Fruit fly (Drosophila melanogaster) whole organism, embryonic: ENCODE data around the gene Gdh.

Experiments used
- Awh ChIP-seq: fragments of 200-800 bp; sonication (Bioruptor generic); IDR thresholded peaks from 2 replicates; pipeline ENCODE4, ENCODE4 v1.3.6; 2022; ENCODE audit warnings: missing biosample characterization, missing genetic modification characterization
- C15 ChIP-seq: fragments of 200-800 bp; sonication (Bioruptor generic); IDR thresholded peaks from 3 replicates; pipeline ENCODE4 v1.3.6; 2022; ENCODE audit warnings: missing biosample characterization, missing genetic modification characterization
- CG10321 ChIP-seq: fragments of 200-800 bp; sonication (Bioruptor generic); IDR thresholded peaks from 2 replicates; pipeline ENCODE4 v1.3.6; 2022; ENCODE audit warnings: missing biosample characterization, missing genetic modification characterization
- CG10366 ChIP-seq: fragments of 200-800 bp; sonication (Bioruptor generic); IDR thresholded peaks from 2 replicates; pipeline ENCODE4 v1.3.6; 2022; ENCODE audit warnings: missing biosample characterization, missing genetic modification characterization
- CG11247 ChIP-seq: fragments of 200-800 bp; sonication (Bioruptor generic); IDR thresholded peaks from 2 replicates; pipeline ENCODE4 v1.3.6; 2022; ENCODE audit warnings: missing biosample characterization, missing genetic modification characterization
- CG11398 ChIP-seq: fragments of 200-800 bp; sonication (Bioruptor generic); optimal IDR thresholded peaks from 2 replicates; lab custom pipeline; 2016; ENCODE audit warnings: missing biosample characterization, missing genetic modification characterization
- CG11723 ChIP-seq: fragments of 200-800 bp; sonication (Bioruptor generic); optimal IDR thresholded peaks from 2 replicates; lab custom pipeline; 2017; ENCODE audit warnings: missing biosample characterization, mild to moderate bottlenecking, missing genetic modification characterization
- CG12391 ChIP-seq: fragments of 200-800 bp; sonication (Bioruptor generic); optimal IDR thresholded peaks from 3 replicates; lab custom pipeline; 2018; ENCODE audit warnings: missing biosample characterization, mild to moderate bottlenecking, missing genetic modification characterization, moderate library complexity
- CG13287 ChIP-seq: fragments of 200-800 bp; sonication (Bioruptor generic); IDR thresholded peaks from 2 replicates; pipeline ENCODE4 v1.3.6; 2022; ENCODE audit warnings: missing biosample characterization, missing genetic modification characterization; ENCODE audit not compliant: partially characterized antibody
- CG1529 ChIP-seq: fragments of 200-800 bp; sonication (Bioruptor generic); optimal IDR thresholded peaks from 3 replicates; lab custom pipeline; 2018; ENCODE audit warnings: missing biosample characterization, missing genetic modification characterization
- CG1603 ChIP-seq: fragments of 200-800 bp; sonication (Bioruptor generic); optimal IDR thresholded peaks from 2 replicates; lab custom pipeline; 2019; ENCODE audit warnings: missing biosample characterization, mild to moderate bottlenecking, missing genetic modification characterization, moderate library complexity
- CG17829 ChIP-seq: fragments of 200-800 bp; optimal IDR thresholded peaks from 2 replicates; lab custom pipeline; 2019; ENCODE audit warnings: missing biosample characterization, mild to moderate bottlenecking, missing genetic modification characterization, moderate library complexity
- CG18599 ChIP-seq: fragments of 200-800 bp; sonication (Bioruptor generic); optimal IDR thresholded peaks from 3 replicates; lab custom pipeline; 2017; ENCODE audit warnings: missing biosample characterization, missing genetic modification characterization, mild to moderate bottlenecking, moderate library complexity, missing genetic modification reagents
- CG31365 ChIP-seq: fragments of 200-800 bp; sonication (Bioruptor generic); optimal IDR thresholded peaks from 2 replicates; lab custom pipeline; 2018; ENCODE audit warnings: missing biosample characterization, mild to moderate bottlenecking, missing genetic modification characterization
- CG34376 ChIP-seq: fragments of 200-800 bp; sonication (Bioruptor generic); optimal IDR thresholded peaks from 2 replicates; lab custom pipeline; 2018; ENCODE audit warnings: missing biosample characterization, mild to moderate bottlenecking, missing genetic modification characterization
- CG4707 ChIP-seq: fragments of 200-800 bp; sonication (Bioruptor generic); optimal IDR thresholded peaks from 2 replicates; lab custom pipeline; 2018; ENCODE audit warnings: missing biosample characterization, mild to moderate bottlenecking, missing genetic modification characterization, moderate library complexity
- CG9876 ChIP-seq: fragments of 200-800 bp; sonication (Bioruptor generic); optimal IDR thresholded peaks from 2 replicates; lab custom pipeline; 2016; ENCODE audit warnings: missing biosample characterization, missing genetic modification characterization
- CHES-1-like ChIP-seq: fragments of 200-800 bp; sonication (Bioruptor generic); optimal IDR thresholded peaks from 2 replicates; lab custom pipeline; 2016; ENCODE audit warnings: missing biosample characterization, missing genetic modification characterization
- CkIIα-i1 ChIP-seq: fragments of 200-800 bp; sonication (Bioruptor generic); IDR thresholded peaks from 2 replicates; pipeline ENCODE4 v1.3.6; 2022; ENCODE audit warnings: missing biosample characterization, missing genetic modification characterization
- Dbx ChIP-seq: fragments of 200-800 bp; sonication (Bioruptor generic); IDR thresholded peaks from 3 replicates; pipeline ENCODE4 v1.3.6; 2022; ENCODE audit warnings: missing biosample characterization, missing genetic modification characterization
- Dref ChIP-seq: fragments of 200-800 bp; sonication (Bioruptor generic); IDR thresholded peaks from 2 replicates; pipeline ENCODE4 v1.3.6; 2022; ENCODE audit warnings: missing biosample characterization, missing genetic modification characterization
- HLH4C ChIP-seq: fragments of 200-800 bp; sonication (Bioruptor generic); IDR thresholded peaks from 3 replicates; pipeline ENCODE4 v1.3.6; 2022; ENCODE audit warnings: missing biosample characterization, missing genetic modification characterization; ENCODE audit not compliant: partially characterized antibody
- Jarid2 ChIP-seq: fragments of 200-800 bp; sonication (Bioruptor generic); optimal IDR thresholded peaks from 3 replicates; lab custom pipeline; 2017; ENCODE audit warnings: mild to moderate bottlenecking, missing biosample characterization, missing genetic modification reagents, missing genetic modification characterization
- MESR4 ChIP-seq: fragments of 200-800 bp; sonication (Bioruptor generic); optimal IDR thresholded peaks from 2 replicates; lab custom pipeline; 2018; ENCODE audit warnings: missing biosample characterization, mild to moderate bottlenecking, missing genetic modification characterization, moderate library complexity
- Usf ChIP-seq: fragments of 200-800 bp; sonication (Bioruptor generic); optimal IDR thresholded peaks from 2 replicates; lab custom pipeline; 2017; ENCODE audit warnings: missing genotype, missing biosample characterization, missing genetic modification characterization
- bowl ChIP-seq: fragments of 200-800 bp; sonication (Bioruptor generic); IDR thresholded peaks from 2 replicates; pipeline ENCODE4 v1.3.6; 2022; ENCODE audit warnings: missing biosample characterization, missing genetic modification characterization
- br ChIP-seq: fragments of >200 bp; optimal IDR thresholded peaks from 2 replicates; lab custom pipeline; 2017
- cato ChIP-seq: fragments of 200-800 bp; sonication (Bioruptor generic); optimal IDR thresholded peaks from 2 replicates; lab custom pipeline; 2016; ENCODE audit warnings: missing biosample characterization, missing genetic modification characterization, borderline replicate concordance
- crp ChIP-seq, 2 experiments: fragments of 200-800 bp; sonication (Bioruptor generic); optimal IDR thresholded peaks; 2 replicates in 1 of 2; 3 replicates in 1 of 2; lab custom pipeline; 2017; ENCODE audit warnings: missing biosample characterization in 2 of 2, missing genetic modification characterization in 2 of 2, mild to moderate bottlenecking in 1 of 2, moderate library complexity in 1 of 2
- ewg ChIP-seq: fragments of 200-800 bp; sonication (Bioruptor generic); optimal IDR thresholded peaks from 3 replicates; lab custom pipeline; 2017; ENCODE audit warnings: mild to moderate bottlenecking, missing biosample characterization, missing genetic modification reagents, missing genetic modification characterization
- eyg ChIP-seq: fragments of 200-800 bp; sonication (Bioruptor generic); optimal IDR thresholded peaks from 3 replicates; lab custom pipeline; 2016; ENCODE audit warnings: missing biosample characterization, missing genetic modification characterization
- gcm2 ChIP-seq: fragments of 200-800 bp; sonication (Bioruptor generic); optimal IDR thresholded peaks from 2 replicates; lab custom pipeline; 2016; ENCODE audit warnings: missing biosample characterization, missing genetic modification characterization
- gem ChIP-seq: fragments of 200-800 bp; sonication (Bioruptor generic); optimal IDR thresholded peaks from 2 replicates; lab custom pipeline; 2019; ENCODE audit warnings: missing biosample characterization, mild to moderate bottlenecking, missing genetic modification characterization, moderate library complexity
- gro ChIP-seq: fragments of 200-800 bp; sonication (Bioruptor generic); optimal IDR thresholded peaks from 2 replicates; lab custom pipeline; 2016; ENCODE audit warnings: missing biosample characterization, missing genetic modification characterization
- insv ChIP-seq, 2 experiments: fragments of 200-800 bp; sonication (Bioruptor generic); optimal IDR thresholded peaks; 3 replicates each; lab custom pipeline; 2016 to 2018; ENCODE audit warnings: missing biosample characterization in 2 of 2, missing genetic modification characterization in 2 of 2
- kay ChIP-seq: fragments of 200-800 bp; sonication (Bioruptor generic); optimal IDR thresholded peaks from 2 replicates; lab custom pipeline; 2016; ENCODE audit warnings: missing biosample characterization, missing genetic modification characterization
- ken ChIP-seq: fragments of 200-800 bp; sonication (Bioruptor generic); IDR thresholded peaks from 3 replicates; pipeline ENCODE4 v1.3.6; 2022; ENCODE audit warnings: missing biosample characterization, missing genetic modification characterization
- luna ChIP-seq: fragments of 200-800 bp; sonication (Bioruptor generic); optimal IDR thresholded peaks from 2 replicates; lab custom pipeline; 2016; ENCODE audit warnings: missing biosample characterization, missing genetic modification characterization
- nau ChIP-seq: fragments of 200-800 bp; sonication (Bioruptor generic); optimal IDR thresholded peaks from 3 replicates; lab custom pipeline; 2017; ENCODE audit warnings: missing biosample characterization, mild to moderate bottlenecking, missing genetic modification characterization, missing genetic modification reagents
- otp ChIP-seq: fragments of 200-800 bp; sonication (Bioruptor generic); IDR thresholded peaks from 3 replicates; pipeline ENCODE4, ENCODE4 v1.3.6; 2022; ENCODE audit warnings: missing biosample characterization, missing genetic modification characterization
- pho ChIP-seq: fragments of 200-800 bp; sonication (Bioruptor generic); optimal IDR thresholded peaks from 2 replicates; lab custom pipeline; 2016; ENCODE audit warnings: missing biosample characterization, missing genetic modification characterization
- phol ChIP-seq: fragments of 200-800 bp; sonication (Bioruptor generic); optimal IDR thresholded peaks from 3 replicates; lab custom pipeline; 2018; ENCODE audit warnings: missing biosample characterization, mild to moderate bottlenecking, missing genetic modification characterization, moderate library complexity
- sc ChIP-seq, 3 experiments: fragments of >200 bp in 2 of 3; fragments of 200-800 bp in 1 of 3; sonication (Bioruptor generic) in 1 of 3; optimal IDR thresholded peaks; 2 replicates in 2 of 3; 3 replicates in 1 of 3; lab custom pipeline; 2017; ENCODE audit warnings: mild to moderate bottlenecking in 1 of 3, missing biosample characterization in 1 of 3, missing genetic modification characterization in 1 of 3, missing genetic modification reagents in 1 of 3
- seq ChIP-seq: fragments of 200-800 bp; sonication (Bioruptor generic); IDR thresholded peaks from 2 replicates; pipeline ENCODE4 v1.3.6; 2022; ENCODE audit warnings: missing biosample characterization, missing genetic modification characterization
- sisA ChIP-seq: fragments of 200-800 bp; sonication (Bioruptor generic); IDR thresholded peaks from 2 replicates; pipeline ENCODE4 v1.3.6; 2022; ENCODE audit warnings: missing biosample characterization, missing genetic modification characterization
- ssp ChIP-seq: fragments of 200-800 bp; sonication (Bioruptor generic); IDR thresholded peaks from 2 replicates; pipeline ENCODE4 v1.3.6; 2022; ENCODE audit warnings: missing biosample characterization, missing genetic modification characterization
- stc ChIP-seq: fragments of 200-800 bp; sonication (Bioruptor generic); IDR thresholded peaks from 2 replicates; pipeline ENCODE4 v1.3.6; 2022; ENCODE audit warnings: missing biosample characterization, missing genetic modification characterization
- ttk ChIP-seq: fragments of 200-800 bp; sonication (Bioruptor generic); IDR thresholded peaks from 2 replicates; pipeline ENCODE4 v2.1.2; 2022; ENCODE audit warnings: missing biosample characterization, missing genetic modification characterization

Gdh gene

DNA sequence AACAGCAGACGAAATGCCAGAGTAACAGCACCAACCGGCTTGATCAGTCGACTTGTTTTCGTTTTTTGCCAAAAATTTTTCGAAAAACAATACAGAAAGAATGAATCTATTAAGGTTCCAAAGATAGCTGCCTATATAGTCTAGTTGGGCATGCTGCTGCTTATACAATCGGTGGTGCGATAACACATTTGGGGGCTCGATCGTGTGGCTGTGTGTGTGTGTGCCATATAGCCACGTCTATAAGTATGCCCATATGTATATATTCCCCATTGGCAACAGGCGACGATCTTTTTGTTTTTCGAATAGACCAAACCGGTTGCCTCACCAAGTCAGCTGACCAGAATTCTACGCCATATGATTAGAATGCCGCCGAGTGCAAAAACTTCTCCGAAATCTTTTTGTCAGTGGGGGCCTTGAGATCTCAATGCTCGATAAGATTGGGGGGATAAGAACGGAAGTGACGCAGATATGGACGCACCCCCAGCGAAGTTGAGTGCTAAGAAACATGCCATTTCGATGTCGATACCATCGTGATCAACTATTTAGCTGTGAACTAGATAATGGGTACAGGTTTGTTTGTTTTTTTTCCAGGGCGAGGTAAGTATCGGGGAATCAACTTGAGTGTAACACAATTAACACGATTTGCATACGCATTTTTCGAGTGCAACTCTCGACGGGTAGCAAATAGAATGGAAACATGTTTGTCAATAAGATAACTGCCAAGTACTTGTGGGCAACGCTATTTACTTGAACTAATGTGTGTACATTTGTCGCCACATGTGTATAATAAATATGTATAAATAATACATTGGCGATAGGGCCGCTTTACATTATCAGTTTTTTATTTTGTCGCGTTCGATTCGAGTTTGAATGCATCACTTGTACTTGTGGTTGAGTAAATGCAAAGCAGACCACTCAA lies 2.7 kb downstream of the Gdh start (continued):
- TF ChIP-seq ssp (GFP tag; lab: Robert Waterston, UW) (peak; percentile 38; the same call in 1 of the 2 replicates), Usf (GFP tag; lab: Kevin White, UChicago) (no peak), gro (GFP tag; lab: Kevin White, UChicago) (no peak), Dref (GFP tag; lab: Robert Waterston, UW) (no peak), seq (peak; percentile 87), phol (tag; lab: Kevin White, UChicago) (peak; percentile 6), luna (no peak), CG10366 (GFP tag; lab: Robert Waterston, UW) (peak; percentile 62), CG34376 (GFP tag; lab: Kevin White, UChicago) (peak; percentile 72), CG9876 (peak; percentile 4), CG11247 (peak; percentile 78), pho (peak; percentile 9), crp (GFP tag; optimal IDR thresholded peaks at IDR 0.05; lab: Kevin White, UChicago) (peak in 1 of 2 experiments; percentile 2), ewg (GFP tag; lab: Kevin White, UChicago) (peak; percentile 73), CG18599 (peak; percentile 83), bowl (GFP tag; lab: Robert Waterston, UW) (peak; percentile 70; the same call in 1 of the 2 replicates), otp (GFP tag; lab: Robert Waterston, UW) (peak; percentile 92), CG1529 (GFP tag; lab: Kevin White, UChicago) (peak; percentile 91), CG11723 (peak; percentile 84), CG12391 (tag; lab: Kevin White, UChicago) (peak; percentile 63), stc (GFP tag; lab: Robert Waterston, UW) (peak; percentile 72), CG11398 (GFP tag; lab: Kevin White, UChicago) (peak; percentile 68), eyg (peak; percentile 12), sc (optimal IDR thresholded peaks at IDR 0.05; lab: Kevin White, UChicago) (no peak), sc (GFP tag; optimal IDR thresholded peaks at IDR 0.05; lab: Kevin White, UChicago) (peak; percentile 88), ttk (GFP tag; lab: Robert Waterston, UW) (no peak), MESR4 (GFP tag; lab: Kevin White, UChicago) (peak; percentile 38), HLH4C (GFP tag; lab: Robert Waterston, UW) (no peak), Jarid2 (peak; percentile 66), insv (GFP tag; optimal IDR thresholded peaks at IDR 0.05; lab: Kevin White, UChicago) (peak in 1 of 2 experiments; percentile 75), CG13287 (no peak), gem (tag; lab: Kevin White, UChicago) (peak; percentile 84), nau (GFP tag; lab: Kevin White, UChicago) (peak; percentile 90), CG31365 (tag; lab: Kevin White, UChicago) (peak; percentile 76), CG10321 (peak; percentile 52; the same call in 1 of the 2 replicates), Awh (GFP tag; lab: Robert Waterston, UW) (peak; percentile 92), CG17829 (tag; lab: Kevin White, UChicago) (peak; percentile 52), br (no peak), CG1603 (peak; percentile 86), CG4707 (peak; percentile 87), CkIIα-i1 (GFP tag; lab: Robert Waterston, UW) (peak; percentile 35; the same call in 1 of the 2 replicates), ken (peak; percentile 37; the same call in 1 of the 3 replicates), kay (peak; percentile 59), sisA (GFP tag; lab: Robert Waterston, UW) (no peak), cato (GFP tag; lab: Kevin White, UChicago) (peak; percentile 44), Dbx (GFP tag; lab: Robert Waterston, UW) (peak; percentile 81), gcm2 (peak; percentile 28), C15 (GFP tag; lab: Robert Waterston, UW) (peak; percentile 62; the same call in 1 of the 3 replicates), CHES-1-like (GFP tag; lab: Kevin White, UChicago) (peak; percentile 51)
